Fruit fly (Drosophila melanogaster) whole organism, embryonic: ENCODE data around the gene RabX4.

Experiments
- ATbp ChIP-seq: fragments of 200-800 bp; sonication (Bioruptor generic); optimal IDR thresholded peaks from 2 replicates; lab custom pipeline; 2017; ENCODE audit warnings: missing biosample characterization, mild to moderate bottlenecking, missing genetic modification characterization, missing genetic modification reagents
- Atf-2 ChIP-seq: fragments of 200-800 bp; sonication (Bioruptor generic); optimal IDR thresholded peaks from 2 replicates; lab custom pipeline; 2016; ENCODE audit warnings: missing biosample characterization, missing genetic modification characterization
- CG10209 ChIP-seq: fragments of 200-800 bp; sonication (Bioruptor generic); optimal IDR thresholded peaks from 3 replicates; lab custom pipeline; 2017; ENCODE audit warnings: missing biosample characterization, mild to moderate bottlenecking, missing genetic modification characterization, missing genetic modification reagents
- CG1024 ChIP-seq: fragments of 200-800 bp; sonication (Bioruptor generic); IDR thresholded peaks from 2 replicates; pipeline ENCODE4 v1.3.6; 2022; ENCODE audit warnings: missing biosample characterization, missing genetic modification characterization
- CG11696 ChIP-seq: fragments of 200-800 bp; sonication (Bioruptor generic); IDR thresholded peaks from 2 replicates; pipeline ENCODE4 v1.3.6; 2022; ENCODE audit warnings: missing biosample characterization, missing genetic modification characterization
- CG12071 ChIP-seq: fragments of 200-800 bp; sonication (Bioruptor generic); optimal IDR thresholded peaks from 3 replicates; lab custom pipeline; 2018; ENCODE audit warnings: missing biosample characterization, mild to moderate bottlenecking, missing genetic modification characterization
- CG12104 ChIP-seq: fragments of 200-800 bp; sonication (Bioruptor generic); optimal IDR thresholded peaks from 3 replicates; lab custom pipeline; 2016; ENCODE audit warnings: missing biosample characterization, missing genetic modification characterization
- CG12155 ChIP-seq: fragments of 200-800 bp; sonication (Bioruptor generic); optimal IDR thresholded peaks from 3 replicates; lab custom pipeline; 2016; ENCODE audit warnings: missing biosample characterization, missing genetic modification characterization
- CG13287 ChIP-seq: fragments of 200-800 bp; sonication (Bioruptor generic); IDR thresholded peaks from 2 replicates; pipeline ENCODE4 v1.3.6; 2022; ENCODE audit warnings: missing biosample characterization, missing genetic modification characterization; ENCODE audit not compliant: partially characterized antibody
- CG15011 ChIP-seq: fragments of 200-800 bp; sonication (Bioruptor generic); optimal IDR thresholded peaks from 3 replicates; lab custom pipeline; 2018; ENCODE audit warnings: missing biosample characterization, mild to moderate bottlenecking, missing genetic modification characterization
- CG15479 ChIP-seq: fragments of 200-800 bp; sonication (Bioruptor generic); optimal IDR thresholded peaks from 3 replicates; lab custom pipeline; 2019; ENCODE audit warnings: missing biosample characterization, mild to moderate bottlenecking, missing genetic modification characterization, moderate library complexity
- CG2199 ChIP-seq: fragments of 200-800 bp; sonication (Bioruptor generic); IDR thresholded peaks from 3 replicates; pipeline ENCODE4 v1.3.6; 2022; ENCODE audit warnings: missing biosample characterization, missing genetic modification characterization
- CG33557 ChIP-seq: fragments of 200-800 bp; sonication (Bioruptor generic); optimal IDR thresholded peaks from 2 replicates; lab custom pipeline; 2019; ENCODE audit warnings: missing biosample characterization, mild to moderate bottlenecking, missing genetic modification characterization, moderate library complexity
- CG4404 ChIP-seq: fragments of 200-800 bp; sonication (Bioruptor generic); IDR thresholded peaks from 2 replicates; pipeline ENCODE4 v1.3.6; 2022; ENCODE audit warnings: missing biosample characterization, missing genetic modification characterization
- CG4424 ChIP-seq: fragments of 200-800 bp; sonication (Bioruptor generic); optimal IDR thresholded peaks from 3 replicates; lab custom pipeline; 2016; ENCODE audit warnings: missing biosample characterization, missing genetic modification characterization
- CG5245 ChIP-seq: fragments of 200-800 bp; sonication (Bioruptor generic); optimal IDR thresholded peaks from 3 replicates; lab custom pipeline; 2016; ENCODE audit warnings: missing biosample characterization, missing genetic modification characterization
- CG6654 ChIP-seq: fragments of 200-800 bp; sonication (Bioruptor generic); optimal IDR thresholded peaks from 2 replicates; lab custom pipeline; 2017; ENCODE audit warnings: missing biosample characterization, mild to moderate bottlenecking, missing genetic modification characterization
- CG7745 ChIP-seq: fragments of 200-800 bp; sonication (Bioruptor generic); optimal IDR thresholded peaks from 2 replicates; lab custom pipeline; 2018; ENCODE audit warnings: missing biosample characterization, mild to moderate bottlenecking, missing genetic modification characterization, moderate library complexity
- CG8478 ChIP-seq: fragments of >200 bp; optimal IDR thresholded peaks from 2 replicates; lab custom pipeline; 2018
- CG9797 ChIP-seq: fragments of 200-800 bp; sonication (Bioruptor generic); optimal IDR thresholded peaks from 3 replicates; lab custom pipeline; 2018; ENCODE audit warnings: missing biosample characterization, mild to moderate bottlenecking, missing genetic modification characterization
- Camta ChIP-seq: fragments of 200-800 bp; sonication (Bioruptor generic); optimal IDR thresholded peaks from 2 replicates; lab custom pipeline; 2016; ENCODE audit warnings: missing biosample characterization, missing genetic modification characterization
- CkIIα-i1 ChIP-seq: fragments of 200-800 bp; sonication (Bioruptor generic); IDR thresholded peaks from 2 replicates; pipeline ENCODE4 v1.3.6; 2022; ENCODE audit warnings: missing biosample characterization, missing genetic modification characterization
- Deaf1 ChIP-seq: fragments of 200-800 bp; optimal IDR thresholded peaks from 3 replicates; lab custom pipeline; 2019; ENCODE audit warnings: missing biosample characterization, mild to moderate bottlenecking, missing genetic modification characterization, moderate library complexity
- Dek ChIP-seq: fragments of 200-800 bp; sonication (Bioruptor generic); optimal IDR thresholded peaks from 3 replicates; lab custom pipeline; 2019; ENCODE audit warnings: missing biosample characterization, mild to moderate bottlenecking, missing genetic modification characterization, moderate library complexity
- Eip74EF ChIP-seq, 2 experiments: fragments of 200-800 bp in 1 of 2; fragments of >200 bp in 1 of 2; sonication (Bioruptor generic) in 1 of 2; optimal IDR thresholded peaks; 2 replicates each; lab custom pipeline; 2017 to 2019; ENCODE audit warnings: missing biosample characterization in 2 of 2, missing genetic modification characterization in 2 of 2, mild to moderate bottlenecking in 1 of 2, moderate library complexity in 1 of 2
- Elba2 ChIP-seq: fragments of 200-800 bp; sonication (Bioruptor generic); optimal IDR thresholded peaks from 3 replicates; lab custom pipeline; 2016; ENCODE audit warnings: missing biosample characterization, missing genetic modification characterization
- Gug ChIP-seq: fragments of 200-800 bp; sonication (Bioruptor generic); IDR thresholded peaks from 4 replicates; pipeline ENCODE4 v1.3.6; 2022; ENCODE audit warnings: missing biosample characterization, missing genetic modification characterization
- Hmx ChIP-seq: fragments of 200-800 bp; sonication (Bioruptor generic); optimal IDR thresholded peaks from 2 replicates; lab custom pipeline; 2016; ENCODE audit warnings: missing biosample characterization, missing genetic modification characterization
- Med ChIP-seq: fragments of 200-800 bp; sonication (Bioruptor generic); peaks from one replicate; lab custom pipeline; 2016; ENCODE audit warnings: missing biosample characterization, missing genetic modification characterization, mild to moderate bottlenecking, inconsistent platforms, moderate library complexity
- Oli ChIP-seq: fragments of 200-800 bp; sonication (Bioruptor generic); optimal IDR thresholded peaks from 2 replicates; lab custom pipeline; 2018; ENCODE audit warnings: missing biosample characterization, mild to moderate bottlenecking, missing genetic modification characterization, moderate library complexity
- Ssrp ChIP-seq: fragments of 200-800 bp; sonication (Bioruptor generic); optimal IDR thresholded peaks from 2 replicates; lab custom pipeline; 2018; ENCODE audit warnings: missing biosample characterization, mild to moderate bottlenecking, missing genetic modification characterization, moderate library complexity
- Taf1 ChIP-seq: fragments of 200-800 bp; sonication (Bioruptor generic); IDR thresholded peaks from 2 replicates; pipeline ENCODE4 v1.3.6; 2022; ENCODE audit warnings: missing biosample characterization, missing genetic modification characterization
- YL-1 ChIP-seq: fragments of 200-800 bp; sonication (Bioruptor generic); optimal IDR thresholded peaks from 3 replicates; lab custom pipeline; 2017; ENCODE audit warnings: missing biosample characterization, mild to moderate bottlenecking, missing genetic modification characterization
- aop ChIP-seq: fragments of 200-800 bp; sonication (Bioruptor generic); IDR thresholded peaks from 2 replicates; pipeline ENCODE4 v1.3.6; 2022; ENCODE audit warnings: missing biosample characterization, missing genetic modification characterization
- ash1 ChIP-seq: fragments of 200-800 bp; sonication (Bioruptor generic); optimal IDR thresholded peaks from 2 replicates; lab custom pipeline; 2018; ENCODE audit warnings: missing biosample characterization, mild to moderate bottlenecking, missing genetic modification characterization
- ci ChIP-seq: fragments of 200-800 bp; sonication (Bioruptor generic); IDR thresholded peaks from 3 replicates; pipeline ENCODE4 v1.3.6; 2022; ENCODE audit warnings: missing biosample characterization, missing genetic modification characterization
- corto ChIP-seq: fragments of 200-800 bp; sonication (Bioruptor generic); optimal IDR thresholded peaks from 2 replicates; lab custom pipeline; 2016; ENCODE audit warnings: missing biosample characterization, mild to moderate bottlenecking, missing genetic modification characterization, moderate library complexity
- cwo ChIP-seq: fragments of 200-800 bp; sonication (Bioruptor generic); optimal IDR thresholded peaks from 3 replicates; lab custom pipeline; 2017; ENCODE audit warnings: missing biosample characterization, missing genetic modification characterization, mild to moderate bottlenecking, moderate library complexity, missing genetic modification reagents
- dan ChIP-seq: fragments of 200-800 bp; sonication (Bioruptor generic); IDR thresholded peaks from 2 replicates; pipeline ENCODE4 v1.3.6; 2022; ENCODE audit warnings: missing biosample characterization, missing genetic modification characterization
- fd96Cb ChIP-seq: fragments of 200-800 bp; sonication (Bioruptor generic); optimal IDR thresholded peaks from 2 replicates; lab custom pipeline; 2018; ENCODE audit warnings: missing biosample characterization, mild to moderate bottlenecking, missing genetic modification characterization, moderate library complexity
- hb ChIP-seq: fragments of 200-800 bp; sonication (Bioruptor generic); IDR thresholded peaks from 3 replicates; pipeline ENCODE4 v1.3.6; 2022; ENCODE audit warnings: missing biosample characterization, missing genetic modification characterization; ENCODE audit not compliant: partially characterized antibody
- hbn ChIP-seq: fragments of 200-800 bp; sonication (Bioruptor generic); IDR thresholded peaks from 2 replicates; pipeline ENCODE4 v1.3.6; 2022; ENCODE audit warnings: missing biosample characterization, missing genetic modification characterization; ENCODE audit not compliant: partially characterized antibody
- her ChIP-seq: fragments of 200-800 bp; sonication (Bioruptor generic); optimal IDR thresholded peaks from 2 replicates; lab custom pipeline; 2016; ENCODE audit warnings: missing biosample characterization, missing genetic modification characterization
- lbe ChIP-seq: fragments of 200-800 bp; sonication (Bioruptor generic); optimal IDR thresholded peaks from 2 replicates; lab custom pipeline; 2016; ENCODE audit warnings: missing biosample characterization, mild to moderate bottlenecking, missing genetic modification characterization
- luna ChIP-seq: fragments of 200-800 bp; sonication (Bioruptor generic); optimal IDR thresholded peaks from 2 replicates; lab custom pipeline; 2016; ENCODE audit warnings: missing biosample characterization, missing genetic modification characterization
- nau ChIP-seq: fragments of 200-800 bp; sonication (Bioruptor generic); optimal IDR thresholded peaks from 3 replicates; lab custom pipeline; 2017; ENCODE audit warnings: missing biosample characterization, mild to moderate bottlenecking, missing genetic modification characterization, missing genetic modification reagents
- pum ChIP-seq: fragments of 200-800 bp; sonication (Bioruptor generic); optimal IDR thresholded peaks from 2 replicates; lab custom pipeline; 2016; ENCODE audit warnings: missing biosample characterization, missing genetic modification characterization
- ro ChIP-seq: fragments of 200-800 bp; sonication (Bioruptor generic); IDR thresholded peaks from 2 replicates; pipeline ENCODE4 v1.3.6; 2022; ENCODE audit warnings: missing biosample characterization, missing genetic modification characterization
- sim ChIP-seq: fragments of 200-800 bp; sonication (Bioruptor generic); IDR thresholded peaks from 2 replicates; pipeline ENCODE4 v1.3.6; 2022; ENCODE audit warnings: missing biosample characterization, missing genetic modification characterization
- slou ChIP-seq: fragments of 200-800 bp; sonication (Bioruptor generic); optimal IDR thresholded peaks from 3 replicates; lab custom pipeline; 2016; ENCODE audit warnings: missing biosample characterization, missing genetic modification characterization

Gene RabX4

DNA sequence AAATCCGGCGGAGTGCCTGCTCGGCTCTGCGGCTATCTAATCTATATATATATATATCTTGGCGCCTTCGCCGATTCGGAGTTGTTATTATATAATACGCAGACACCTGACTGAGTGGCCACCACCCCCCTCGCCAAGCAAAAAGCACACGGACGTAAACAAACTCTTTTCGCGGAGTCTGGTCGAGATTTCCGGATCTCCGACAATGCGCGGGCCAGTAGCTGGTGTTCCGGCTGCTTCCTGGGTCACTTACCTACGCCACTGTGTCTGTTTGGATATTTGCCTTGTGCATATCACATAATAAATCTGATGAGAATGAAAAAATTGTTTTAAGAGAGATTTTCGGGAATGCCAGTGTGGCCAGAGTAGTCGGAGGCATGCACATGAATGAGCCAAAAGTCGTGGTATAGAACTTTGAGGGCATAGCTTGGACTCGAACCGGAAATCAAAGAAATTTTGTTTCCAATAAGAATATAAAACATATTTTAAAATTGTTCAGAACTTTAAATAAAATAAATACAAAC, 41.1 kb downstream of the RabX4 start, which contains the start of gene CG5805 (continued):
- TF ChIP-seq CG15011 (GFP tag; lab: Kevin White, UChicago) = peak; percentile 79
- no peak for TF ChIP-seq lbe (GFP tag; lab: Kevin White, UChicago)
- no peak for TF ChIP-seq Gug (GFP tag; lab: Robert Waterston, UW)
- TF ChIP-seq Elba2 (GFP tag; lab: Kevin White, UChicago) = peak; percentile 81
- TF ChIP-seq Deaf1 (tag; lab: Kevin White, UChicago) = peak; percentile 57
- TF ChIP-seq Dek (tag; lab: Kevin White, UChicago) = peak; percentile 72
- peak; percentile 47; the same call in 2 of the 3 replicates for TF ChIP-seq CG2199
- peak; percentile 67 for TF ChIP-seq luna (GFP tag; lab: Kevin White, UChicago)
- TF ChIP-seq ro (GFP tag; lab: Robert Waterston, UW) = peak; percentile 18; the same call in 1 of the 2 replicates
- TF ChIP-seq cwo (GFP tag; lab: Kevin White, UChicago) = peak; percentile 56
- peak; percentile 48; the same call in 1 of the 2 replicates for TF ChIP-seq sim (GFP tag; lab: Robert Waterston, UW)
- peak; percentile 62 for TF ChIP-seq fd96Cb (tag; lab: Kevin White, UChicago)
- TF ChIP-seq Ssrp (tag; lab: Kevin White, UChicago) = peak; percentile 58
- no peak for TF ChIP-seq hbn (GFP tag; lab: Robert Waterston, UW)
- no peak for TF ChIP-seq corto
- no peak for TF ChIP-seq nau (GFP tag; lab: Kevin White, UChicago)
- peak; percentile 28; the same call in 1 of the 2 replicates for TF ChIP-seq CG11696 (GFP tag; lab: Robert Waterston, UW)
- peak; percentile 82 for TF ChIP-seq ash1 (GFP tag; lab: Kevin White, UChicago)
- TF ChIP-seq CG10209 (GFP tag; lab: Kevin White, UChicago) = peak; percentile 91
- peak; percentile 77 for TF ChIP-seq Camta
- peak; percentile 56 for TF ChIP-seq Atf-2 (GFP tag; lab: Kevin White, UChicago)
- TF ChIP-seq Med (GFP tag; lab: Kevin White, UChicago) = peak; percentile 98
- TF ChIP-seq Hmx (GFP tag; lab: Kevin White, UChicago) = no peak
- peak; percentile 30; the same call in 1 of the 2 replicates for TF ChIP-seq Taf1 (GFP tag; lab: Robert Waterston, UW)
- TF ChIP-seq CkIIα-i1 (GFP tag; lab: Robert Waterston, UW) = 0 out of 2 replicates have a peak, but pooled peaks have one; percentile 5
- peak; percentile 38; the same call in 1 of the 2 replicates for TF ChIP-seq CG13287 (GFP tag; lab: Robert Waterston, UW)
- peak in 1 of 2 experiments; percentile 36 for TF ChIP-seq Eip74EF (GFP tag; optimal IDR thresholded peaks at IDR 0.05; lab: Kevin White, UChicago)
- peak; percentile 78 for TF ChIP-seq CG33557 (GFP tag; lab: Kevin White, UChicago)
- TF ChIP-seq CG9797 (GFP tag; lab: Kevin White, UChicago) = peak; percentile 72
- no peak for TF ChIP-seq CG15479 (GFP tag; lab: Kevin White, UChicago)
- peak; percentile 41 for TF ChIP-seq her (GFP tag; lab: Kevin White, UChicago)
- peak; percentile 58 for TF ChIP-seq slou
- TF ChIP-seq CG12155 (GFP tag; lab: Kevin White, UChicago) = peak; percentile 63
- TF ChIP-seq aop (GFP tag; lab: Robert Waterston, UW) = no peak
- peak; percentile 60 for TF ChIP-seq CG5245 (GFP tag; lab: Kevin White, UChicago)
- TF ChIP-seq CG12071 (GFP tag; lab: Kevin White, UChicago) = peak; percentile 84
- no peak for TF ChIP-seq hb
- TF ChIP-seq dan = no peak
- TF ChIP-seq CG7745 (tag; lab: Kevin White, UChicago) = no peak
- no peak for TF ChIP-seq CG8478 (lab: Kevin White, UChicago)
- peak; percentile 85 for TF ChIP-seq CG4424 (GFP tag; lab: Kevin White, UChicago)
- TF ChIP-seq ATbp = peak; percentile 70
- peak; percentile 88 for TF ChIP-seq CG12104 (GFP tag; lab: Kevin White, UChicago)
- TF ChIP-seq ci (GFP tag; lab: Robert Waterston, UW) = peak; percentile 97
- TF ChIP-seq CG4404 = no peak
- peak; percentile 72 for TF ChIP-seq CG1024
- peak; percentile 69 for TF ChIP-seq Oli (tag; lab: Kevin White, UChicago)
- peak; percentile 3 for TF ChIP-seq pum
- peak; percentile 64 for TF ChIP-seq CG6654 (GFP tag; lab: Kevin White, UChicago)
- peak; percentile 88 for TF ChIP-seq YL-1 (GFP tag; lab: Kevin White, UChicago)
